Fruit fly (Drosophila melanogaster): Measurements from ENCODE around the gene RnpS1.

dm6 chr3R:9512193-9513051 lies 39.4 kb upstream of the RnpS1 start:
- no peak for TF ChIP-seq CG32264 (GFP tag; optimal IDR thresholded peaks at IDR 0.05)
- no peak for TF ChIP-seq fru (GFP tag; optimal IDR thresholded peaks at IDR 0.05)
- no peak for TF ChIP-seq psq (GFP tag; optimal IDR thresholded peaks at IDR 0.05)
- no peak for TF ChIP-seq Vsx2 (GFP tag; optimal IDR thresholded peaks at IDR 0.05; ENCODE audit: partially characterized antibody)
- TF ChIP-seq tai (GFP tag; optimal IDR thresholded peaks at IDR 0.05), result no peak
- no peak for TF ChIP-seq br (GFP tag; optimal IDR thresholded peaks at IDR 0.05)
- no peak for TF ChIP-seq lola (GFP tag; optimal IDR thresholded peaks at IDR 0.05)
- no peak for TF ChIP-seq Dfd (GFP tag; optimal IDR thresholded peaks at IDR 0.05)

Measured in whole organism, wandering third instar larva.